Worm (Caenorhabditis elegans) whole organism, L3 larva: ENCODE results near the gene cht-1.

Source experiments
- ama-1 ChIP-seq: fragments of 150-350 bp; optimal IDR thresholded peaks from 2 replicates; lab custom pipeline; 2018
- ceh-28 ChIP-seq: fragments of 150-350 bp; optimal IDR thresholded peaks from 2 replicates; lab custom pipeline; 2014; ENCODE audit warnings: missing biosample characterization, missing genetic modification reagents, missing genetic modification characterization
- lin-39 ChIP-seq: fragments of 150-350 bp; optimal IDR thresholded peaks from 2 replicates; lab custom pipeline; 2018; ENCODE audit warnings: missing biosample characterization, missing genetic modification reagents, missing genetic modification characterization
- nfya-1 ChIP-seq: sonication (generic microtip); optimal IDR thresholded peaks from 2 replicates; lab custom pipeline; 2017; ENCODE audit warnings: missing genetic modification characterization, mild to moderate bottlenecking, missing compliant biosample characterization, antibody characterized with exemption, moderate library complexity; ENCODE audit not compliant: insufficient read depth
- nhr-237 ChIP-seq: fragments of 150-350 bp; optimal IDR thresholded peaks from 2 replicates; lab custom pipeline; 2014; ENCODE audit warnings: missing biosample characterization, missing genetic modification characterization
- nhr-76 ChIP-seq: fragments of 150-350 bp; sonication (generic microtip); optimal IDR thresholded peaks from 5 replicates; lab custom pipeline; 2014; ENCODE audit warnings: missing biosample characterization, missing genetic modification characterization
- ztf-11 ChIP-seq: fragments of 150-350 bp; optimal IDR thresholded peaks from 2 replicates; lab custom pipeline; 2014; ENCODE audit warnings: missing biosample characterization, missing genetic modification characterization

- TF ChIP-seq ztf-11: no peak
- no peak for TF ChIP-seq lin-39
- TF ChIP-seq ceh-28: no peak
- TF ChIP-seq ama-1 (lab: Kevin White, UChicago): no peak
- TF ChIP-seq nhr-237 (tag; lab: Kevin White, UChicago): no peak
- no peak for TF ChIP-seq nfya-1 (tag; lab: Kevin White, UChicago)
- TF ChIP-seq nhr-76 (tag; lab: Kevin White, UChicago): no peak
Observed at ce11 chrX:3385362-3385761, 14.5 kb downstream of the cht-1 start, which contains the start of gene acp-1.
